Fruit fly (Drosophila melanogaster): Measurements from ENCODE around the gene Gr22f.

The Gr22f gene

DNA sequence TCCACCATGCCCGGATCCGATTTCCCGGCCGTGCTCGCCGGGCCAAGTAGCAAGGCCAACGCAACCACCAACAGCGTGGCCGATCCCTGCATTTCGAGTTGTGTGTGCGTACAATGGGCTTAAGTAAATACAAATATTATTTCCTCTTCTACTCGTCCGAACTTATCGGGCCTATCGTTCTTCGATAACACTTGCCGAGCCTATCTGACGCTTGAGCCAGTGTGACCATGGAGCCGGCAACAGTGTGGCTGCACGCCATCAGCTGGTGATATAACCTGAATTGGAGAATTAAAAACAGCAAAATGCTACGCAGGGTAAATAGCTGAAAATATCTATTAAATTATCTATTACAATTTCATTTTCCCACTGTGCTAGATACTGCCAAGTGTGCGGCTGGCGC is 46.0 kb downstream of the Gr22f start, which contains the start of the genes CG17660 and mRpL48:
Gene CG17660, minus strand, starts transcription at position 198 of the 400 bp plus-strand sequence.
Gene mRpL48, plus strand, starts transcription at position 239 of the 400 bp plus-strand sequence.
- TF ChIP-seq CG3281 (GFP tag; optimal IDR thresholded peaks at IDR 0.05) (peak; percentile 37), gcm2 (GFP tag; optimal IDR thresholded peaks at IDR 0.05) (no peak), gro (GFP tag; optimal IDR thresholded peaks at IDR 0.05) (peak; percentile 62), CG6175 (GFP tag; IDR thresholded peaks at IDR 0.05) (no peak), YL-1 (GFP tag; optimal IDR thresholded peaks at IDR 0.05) (peak; percentile 94), Atf-2 (GFP tag; optimal IDR thresholded peaks at IDR 0.05) (no peak), fu2 (GFP tag; optimal IDR thresholded peaks at IDR 0.05) (no peak), kay (GFP tag; optimal IDR thresholded peaks at IDR 0.05) (no peak), CG6813 (GFP tag; optimal IDR thresholded peaks at IDR 0.05) (no peak), CG31388 (GFP tag; optimal IDR thresholded peaks at IDR 0.05) (no peak), CG12071 (GFP tag; optimal IDR thresholded peaks at IDR 0.05) (no peak), CG1602 (GFP tag; optimal IDR thresholded peaks at IDR 0.05) (no peak), grau (tag; optimal IDR thresholded peaks at IDR 0.05) (peak; percentile 25), Dip3 (GFP tag; optimal IDR thresholded peaks at IDR 0.05) (peak; percentile 15), ash1 (GFP tag; optimal IDR thresholded peaks at IDR 0.05) (no peak), CG8290 (GFP tag; optimal IDR thresholded peaks at IDR 0.05) (peak; percentile 11), CG8290 (tag; optimal IDR thresholded peaks at IDR 0.05) (no peak), CG33557 (GFP tag; optimal IDR thresholded peaks at IDR 0.05) (peak; percentile 7), CG4617 (GFP tag; optimal IDR thresholded peaks at IDR 0.05; ENCODE audit: borderline replicate concordance) (peak; percentile 89), CG6683 (GFP tag; optimal IDR thresholded peaks at IDR 0.05) (no peak), Ets65A (GFP tag) (peak; percentile 45), Sry-δ (GFP tag; optimal IDR thresholded peaks at IDR 0.05) (peak; percentile 73), D19B (GFP tag; optimal IDR thresholded peaks at IDR 0.05) (no peak), CG12299 (tag; optimal IDR thresholded peaks at IDR 0.05) (no peak), ftz-f1 (GFP tag; optimal IDR thresholded peaks at IDR 0.05) (peak; percentile 47), ato (GFP tag; IDR thresholded peaks at IDR 0.05; ENCODE audit: partially characterized antibody) (peak; percentile 89), insv (GFP tag; optimal IDR thresholded peaks at IDR 0.05) (peak in 1 of 2 experiments; percentile 22), CG42726 (GFP tag; IDR thresholded peaks at IDR 0.05; ENCODE audit: partially characterized antibody) (peak; percentile 73), CTCF (GFP tag; optimal IDR thresholded peaks at IDR 0.05) (peak; percentile 11), tup (GFP tag; optimal IDR thresholded peaks at IDR 0.05) (peak; percentile 23), exex (tag; optimal IDR thresholded peaks at IDR 0.05) (peak; percentile 10), CG17912 (GFP tag; optimal IDR thresholded peaks at IDR 0.05) (peak; percentile 2), ttk (GFP tag; IDR thresholded peaks at IDR 0.05) (no peak), CG16779 (GFP tag; IDR thresholded peaks at IDR 0.05) (no peak), lola (GFP tag; optimal IDR thresholded peaks at IDR 0.05) (no peak), CHES-1-like (GFP tag; optimal IDR thresholded peaks at IDR 0.05) (peak; percentile 64), CG7745 (tag; optimal IDR thresholded peaks at IDR 0.05) (no peak), CG8944 (GFP tag; optimal IDR thresholded peaks at IDR 0.05) (no peak), Myb (GFP tag; optimal IDR thresholded peaks at IDR 0.05) (peak; percentile 32), CG7928 (GFP tag; optimal IDR thresholded peaks at IDR 0.05) (no peak), HmgD (GFP tag; optimal IDR thresholded peaks at IDR 0.05) (no peak), CG8478 (optimal IDR thresholded peaks at IDR 0.05) (no peak), sug (tag; optimal IDR thresholded peaks at IDR 0.05) (peak; percentile 48), CG16813 (GFP tag; IDR thresholded peaks at IDR 0.05; ENCODE audit: partially characterized antibody) (peak; percentile 70), Xbp1 (GFP tag; optimal IDR thresholded peaks at IDR 0.05) (peak; percentile 25), CG13624 (GFP tag; optimal IDR thresholded peaks at IDR 0.05) (peak; percentile 25), NK7.1 (GFP tag; optimal IDR thresholded peaks at IDR 0.05) (no peak), CG2129 (GFP tag; IDR thresholded peaks at IDR 0.05; ENCODE audit: partially characterized antibody) (no peak), Lhr (GFP tag; optimal IDR thresholded peaks at IDR 0.05) (peak; percentile 22), MESR4 (GFP tag; optimal IDR thresholded peaks at IDR 0.05) (peak; percentile 90), NC2α (GFP tag; optimal IDR thresholded peaks at IDR 0.05) (no peak), zen (tag; optimal IDR thresholded peaks at IDR 0.05) (no peak)
